Fruit fly (Drosophila melanogaster) whole organism: ENCODE data around the gene CG34049.

Experiments used
- CG8478 ChIP-seq: fragments of >200 bp; optimal IDR thresholded peaks from 2 replicates; lab custom pipeline; 2018; ENCODE audit warnings: inconsistent platforms
- Dll ChIP-seq: fragments of >200 bp; optimal IDR thresholded peaks from 2 replicates; lab custom pipeline; 2017
- EcR ChIP-seq, 2 experiments: fragments of >200 bp; optimal IDR thresholded peaks; 2 replicates each; lab custom pipeline; 2017; ENCODE audit warnings: missing biosample characterization in 2 of 2, missing genetic modification characterization in 2 of 2, missing genetic modification reagents in 2 of 2
- pan ChIP-seq: fragments of >200 bp; optimal IDR thresholded peaks from 2 replicates; lab custom pipeline; 2017
- psq ChIP-seq: fragments of >200 bp; optimal IDR thresholded peaks from 2 replicates; lab custom pipeline; 2017
- usp ChIP-seq: fragments of >200 bp; optimal IDR thresholded peaks from 2 replicates; lab custom pipeline; 2017; ENCODE audit warnings: missing biosample characterization, missing genetic modification characterization, mixed read lengths

CG34049 gene

dm6 chr2L:2265221-2265620 is at the start of gene CG34049:
Gene CG34049, minus strand, starts transcription at chr2L:2265321.
- TF ChIP-seq EcR (GFP tag; optimal IDR thresholded peaks at IDR 0.05; lab: Kevin White, UChicago): no peak
- no peak for TF ChIP-seq usp (GFP tag; lab: Kevin White, UChicago)
- TF ChIP-seq CG8478 (lab: Kevin White, UChicago): no peak
- TF ChIP-seq Dll (lab: Kevin White, UChicago): no peak
- no peak for TF ChIP-seq pan (lab: Kevin White, UChicago)
- TF ChIP-seq psq: no peak

dm6 chr2L:2314165-2314564 is 49.0 kb upstream of the CG34049 start:
- TF ChIP-seq Dll (lab: Kevin White, UChicago): no peak
- no peak for TF ChIP-seq EcR (GFP tag; optimal IDR thresholded peaks at IDR 0.05; lab: Kevin White, UChicago)
- TF ChIP-seq CG8478 (lab: Kevin White, UChicago): no peak
- TF ChIP-seq pan (lab: Kevin White, UChicago): no peak
- TF ChIP-seq usp (GFP tag; lab: Kevin White, UChicago): no peak
- no peak for TF ChIP-seq psq

- no peak for TF ChIP-seq EcR (GFP tag; optimal IDR thresholded peaks at IDR 0.05; lab: Kevin White, UChicago)
- TF ChIP-seq CG8478 (lab: Kevin White, UChicago): no peak
- TF ChIP-seq pan (lab: Kevin White, UChicago): no peak
- TF ChIP-seq psq: no peak
- TF ChIP-seq usp (GFP tag; lab: Kevin White, UChicago): no peak
- no peak for TF ChIP-seq Dll (lab: Kevin White, UChicago)
These were observed 46.3 kb upstream of the CG34049 start, which contains the start of gene eys for dm6 chr2L:2311449-2311848. Gene eys, plus strand, starts transcription at chr2L:2311680.

- no peak for TF ChIP-seq CG8478 (lab: Kevin White, UChicago)
- no peak for TF ChIP-seq usp (GFP tag; lab: Kevin White, UChicago)
- TF ChIP-seq psq: no peak
- no peak for TF ChIP-seq EcR (GFP tag; optimal IDR thresholded peaks at IDR 0.05; lab: Kevin White, UChicago)
- no peak for TF ChIP-seq Dll (lab: Kevin White, UChicago)
- no peak for TF ChIP-seq pan (lab: Kevin White, UChicago)
These were observed 42.5 kb upstream of the CG34049 start, which contains the start of gene CG16995 for dm6 chr2L:2307648-2308047. Gene CG16995, plus strand, starts transcription at chr2L:2307948.

dm6 chr2L:2299803-2300202 is 34.7 kb upstream of the CG34049 start, which contains the start of gene CG31949:
Gene CG31949, plus strand, starts transcription at chr2L:2300103.
- no peak for TF ChIP-seq EcR (GFP tag; optimal IDR thresholded peaks at IDR 0.05; lab: Kevin White, UChicago)
- TF ChIP-seq CG8478 (lab: Kevin White, UChicago): no peak
- TF ChIP-seq pan (lab: Kevin White, UChicago): no peak
- no peak for TF ChIP-seq usp (GFP tag; lab: Kevin White, UChicago)
- no peak for TF ChIP-seq psq
- TF ChIP-seq Dll (lab: Kevin White, UChicago): no peak

- no peak for TF ChIP-seq psq
- TF ChIP-seq CG8478 (lab: Kevin White, UChicago): no peak
- TF ChIP-seq usp (GFP tag; lab: Kevin White, UChicago): no peak
- TF ChIP-seq Dll (lab: Kevin White, UChicago): no peak
- no peak for TF ChIP-seq EcR (GFP tag; optimal IDR thresholded peaks at IDR 0.05; lab: Kevin White, UChicago)
- TF ChIP-seq pan (lab: Kevin White, UChicago): no peak
These were observed 25.5 kb upstream of the CG34049 start, which contains the start of gene robl22E for dm6 chr2L:2290638-2291037. Gene robl22E, minus strand, starts transcription at chr2L:2290738.

- no peak for TF ChIP-seq EcR (GFP tag; optimal IDR thresholded peaks at IDR 0.05; lab: Kevin White, UChicago)
These were observed 24.2 kb upstream of the CG34049 start, which contains the start of gene CG17237 for dm6 chr2L:2289316-2289715. Gene CG17237, minus strand, starts transcription at chr2L:2289416.

dm6 chr2L:2287807-2288206 is 22.7 kb upstream of the CG34049 start, which contains the start of gene CG42658:
Gene CG42658, minus strand, starts transcription at chr2L:2287907.
- no peak for TF ChIP-seq Dll (lab: Kevin White, UChicago)
- TF ChIP-seq usp (GFP tag; lab: Kevin White, UChicago): no peak
- no peak for TF ChIP-seq psq
- no peak for TF ChIP-seq pan (lab: Kevin White, UChicago)
- no peak for TF ChIP-seq EcR (GFP tag; optimal IDR thresholded peaks at IDR 0.05; lab: Kevin White, UChicago)
- no peak for TF ChIP-seq CG8478 (lab: Kevin White, UChicago)

dm6 chr2L:2286773-2287172 is 21.7 kb upstream of the CG34049 start, which contains the start of gene CG31681:
Gene CG31681, minus strand, starts transcription at chr2L:2286873.
- TF ChIP-seq pan (lab: Kevin White, UChicago): no peak
- TF ChIP-seq Dll (lab: Kevin White, UChicago): no peak
- no peak for TF ChIP-seq CG8478 (lab: Kevin White, UChicago)
- TF ChIP-seq EcR (GFP tag; optimal IDR thresholded peaks at IDR 0.05; lab: Kevin White, UChicago): no peak
- TF ChIP-seq psq: no peak
- no peak for TF ChIP-seq usp (GFP tag; lab: Kevin White, UChicago)

dm6 chr2L:2284863-2285262 is 19.7 kb upstream of the CG34049 start, which contains the start of gene CG4271:
Gene CG4271, plus strand, starts transcription at chr2L:2285163.
- TF ChIP-seq CG8478 (lab: Kevin White, UChicago) (no peak), EcR (GFP tag; optimal IDR thresholded peaks at IDR 0.05; lab: Kevin White, UChicago) (no peak)

- no peak for TF ChIP-seq EcR (GFP tag; optimal IDR thresholded peaks at IDR 0.05; lab: Kevin White, UChicago)
- no peak for TF ChIP-seq CG8478 (lab: Kevin White, UChicago)
- TF ChIP-seq Dll (lab: Kevin White, UChicago): no peak
- TF ChIP-seq usp (GFP tag; lab: Kevin White, UChicago): no peak
- TF ChIP-seq pan (lab: Kevin White, UChicago): no peak
- no peak for TF ChIP-seq psq
These were observed 3.9 kb upstream of the CG34049 start, which contains the start of gene CG17242 for dm6 chr2L:2269040-2269439. Gene CG17242, minus strand, starts transcription at chr2L:2269140.

dm6 chr2L:2263142-2263541 is 2.0 kb downstream of the CG34049 start, which contains the start of gene CG4270:
Gene CG4270, plus strand, starts transcription at chr2L:2263442.
- no peak for TF ChIP-seq usp (GFP tag; lab: Kevin White, UChicago)
- no peak for TF ChIP-seq EcR (GFP tag; optimal IDR thresholded peaks at IDR 0.05; lab: Kevin White, UChicago)
- TF ChIP-seq Dll (lab: Kevin White, UChicago): no peak
- TF ChIP-seq psq: no peak
- no peak for TF ChIP-seq CG8478 (lab: Kevin White, UChicago)
- no peak for TF ChIP-seq pan (lab: Kevin White, UChicago)
